Worm (Caenorhabditis elegans) whole organism, late embryonic: Measurements from ENCODE around the gene strd-1.

Source experiments
- C08G9.2 ChIP-seq: sonication (generic microtip); optimal IDR thresholded peaks from 2 replicates; lab custom pipeline; 2016; ENCODE audit warnings: mild to moderate bottlenecking, missing genetic modification characterization, moderate library complexity, missing compliant biosample characterization
- ama-1 ChIP-seq: fragments of 150-350 bp; optimal IDR thresholded peaks from 2 replicates; lab custom pipeline; 2014
- ceh-19 ChIP-seq: fragments of 200-800 bp; sonication (Bioruptor generic); optimal IDR thresholded peaks from 2 replicates; lab custom pipeline; 2018; ENCODE audit warnings: mild to moderate bottlenecking, missing genetic modification characterization, missing compliant biosample characterization
- ceh-45 ChIP-seq: fragments of 200-800 bp; sonication (Bioruptor generic); IDR thresholded peaks from 2 replicates; pipeline ENCODE4 v1.3.6; 2022; ENCODE audit warnings: missing genetic modification reagents, missing genetic modification characterization, missing compliant biosample characterization
- fkh-6 ChIP-seq: sonication (generic microtip); optimal IDR thresholded peaks from 2 replicates; lab custom pipeline; 2016; ENCODE audit warnings: missing genetic modification characterization, missing compliant biosample characterization
- lin-11 ChIP-seq: fragments of 200-800 bp; sonication (Bioruptor generic); optimal IDR thresholded peaks from 2 replicates; lab custom pipeline; 2018; ENCODE audit warnings: mild to moderate bottlenecking, missing genetic modification characterization, missing compliant biosample characterization
- madf-2 ChIP-seq: sonication (generic microtip); optimal IDR thresholded peaks from 2 replicates; lab custom pipeline; 2017; ENCODE audit warnings: missing genetic modification characterization, missing compliant biosample characterization
- nfya-1 ChIP-seq: sonication (generic microtip); optimal IDR thresholded peaks from 2 replicates; lab custom pipeline; 2017; ENCODE audit warnings: missing genetic modification characterization, mild to moderate bottlenecking, missing compliant biosample characterization, antibody characterized with exemption, moderate library complexity
- rnt-1 ChIP-seq: sonication (generic microtip); optimal IDR thresholded peaks from 2 replicates; lab custom pipeline; 2016; ENCODE audit warnings: missing genetic modification characterization, missing compliant biosample characterization
- syd-9 ChIP-seq: sonication (generic microtip); optimal IDR thresholded peaks from 2 replicates; lab custom pipeline; 2016; ENCODE audit warnings: mild to moderate bottlenecking, missing genetic modification characterization, moderate library complexity, missing compliant biosample characterization
- tbx-2 ChIP-seq: sonication (generic microtip); optimal IDR thresholded peaks from 2 replicates; lab custom pipeline; 2016; ENCODE audit warnings: missing genetic modification characterization, missing compliant biosample characterization
- tbx-7 ChIP-seq: sonication (generic microtip); optimal IDR thresholded peaks from 2 replicates; lab custom pipeline; 2016; ENCODE audit warnings: missing genotype, missing genetic modification characterization, missing compliant biosample characterization
- zip-5 ChIP-seq: sonication (generic microtip); optimal IDR thresholded peaks from 2 replicates; lab custom pipeline; 2016; ENCODE audit warnings: missing genetic modification characterization, missing compliant biosample characterization

DNA sequence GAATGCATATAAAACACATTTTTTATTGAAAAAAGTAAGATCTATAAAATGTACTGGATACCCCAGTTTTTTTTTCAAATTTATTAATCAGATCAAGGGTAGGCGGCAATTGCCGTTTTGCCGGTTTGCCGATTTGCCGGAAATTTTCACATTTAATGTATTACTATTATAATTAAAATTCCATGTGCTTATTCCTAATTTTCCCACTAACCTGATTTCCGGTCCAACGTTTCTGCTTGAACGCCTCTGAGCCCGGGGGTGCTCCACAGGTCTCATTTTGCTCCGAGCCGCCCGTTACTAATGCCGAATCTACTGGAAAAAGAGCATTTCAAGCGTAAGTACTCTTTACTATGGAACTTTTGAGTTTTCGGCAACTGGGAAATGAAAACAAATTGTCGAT lies 22.4 kb downstream of the strd-1 start, which contains the start of gene dhc-4:
- TF ChIP-seq C08G9.2 (no peak), ceh-19 (GFP tag; lab: Kevin White, UChicago) (no peak), rnt-1 (tag; lab: Kevin White, UChicago) (no peak), fkh-6 (no peak), lin-11 (tag; lab: Kevin White, UChicago) (no peak), ama-1 (no peak), tbx-2 (tag; lab: Kevin White, UChicago) (no peak), madf-2 (tag; lab: Kevin White, UChicago) (no peak), zip-5 (no peak), nfya-1 (tag; lab: Kevin White, UChicago) (no peak), syd-9 (tag; lab: Kevin White, UChicago) (no peak), ceh-45 (GFP tag; lab: Robert Waterston, UW) (no peak), tbx-7 (tag; lab: Kevin White, UChicago) (no peak)
